Fruit fly (Drosophila melanogaster): ENCODE measurements around the gene tkv.
A peak's percentile ranks its signal among the peaks of the same experiment; 100 is the strongest.

The tkv gene

dm6 chr2L:5292977-5293513 lies 21.9 kb upstream of the tkv start (continued):
- TF ChIP-seq Hr78 (GFP tag; optimal IDR thresholded peaks at IDR 0.05) = peak in 1 of 2 experiments; percentile 87
- no peak for TF ChIP-seq CG12744 (GFP tag; optimal IDR thresholded peaks at IDR 0.05)
- TF ChIP-seq CG16779 (GFP tag; IDR thresholded peaks at IDR 0.05) = no peak
- TF ChIP-seq CG14014 (GFP tag; IDR thresholded peaks at IDR 0.05) = peak; percentile 50; the same call in 1 of the 2 replicates
- peak; percentile 54 for TF ChIP-seq CG6654 (GFP tag; optimal IDR thresholded peaks at IDR 0.05)
- no peak for TF ChIP-seq CG9797 (GFP tag; optimal IDR thresholded peaks at IDR 0.05)
- peak; percentile 85 for TF ChIP-seq unpg (GFP tag; optimal IDR thresholded peaks at IDR 0.05)
- no peak for TF ChIP-seq CG3995 (GFP tag; optimal IDR thresholded peaks at IDR 0.05)
- TF ChIP-seq CG31365 (tag; optimal IDR thresholded peaks at IDR 0.05) = peak; percentile 19
- peak; percentile 84 for TF ChIP-seq Blimp-1 (GFP tag; optimal IDR thresholded peaks at IDR 0.05)
- TF ChIP-seq CG18599 (GFP tag; optimal IDR thresholded peaks at IDR 0.05) = peak; percentile 73
- TF ChIP-seq twi (tag; optimal IDR thresholded peaks at IDR 0.05) = peak; percentile 66
- peak; percentile 83 for TF ChIP-seq CG13424 (tag; optimal IDR thresholded peaks at IDR 0.05)
- peak; percentile 62 for TF ChIP-seq CG11723 (GFP tag; optimal IDR thresholded peaks at IDR 0.05)
- TF ChIP-seq CG2889 (GFP tag; IDR thresholded peaks at IDR 0.05) = no peak
- no peak for TF ChIP-seq fru (optimal IDR thresholded peaks at IDR 0.05)
- peak; percentile 40 for TF ChIP-seq Bteb2 (GFP tag; optimal IDR thresholded peaks at IDR 0.05)
- 0 out of 3 replicates have a peak, but pooled peaks have one; percentile 36 for TF ChIP-seq CG34422 (GFP tag; IDR thresholded peaks at IDR 0.05)
- TF ChIP-seq CG31224 (GFP tag; IDR thresholded peaks at IDR 0.05) = no peak
- TF ChIP-seq aop (GFP tag; IDR thresholded peaks at IDR 0.05) = no peak
- no peak for TF ChIP-seq Neu2 (GFP tag; optimal IDR thresholded peaks at IDR 0.05; ENCODE audit: borderline replicate concordance)
- peak; percentile 36 for TF ChIP-seq CG8281 (tag; optimal IDR thresholded peaks at IDR 0.05)
- TF ChIP-seq Taf1 (GFP tag; IDR thresholded peaks at IDR 0.05) = no peak
- peak; percentile 98 for TF ChIP-seq corto (GFP tag; optimal IDR thresholded peaks at IDR 0.05)
- no peak; the same call in 1 of the 2 replicates for TF ChIP-seq Ravus (GFP tag; IDR thresholded peaks at IDR 0.05)
- TF ChIP-seq her (GFP tag; optimal IDR thresholded peaks at IDR 0.05) = no peak
- TF ChIP-seq CG11093 (GFP tag; IDR thresholded peaks at IDR 0.05) = peak; percentile 58; the same call in 2 of the 3 replicates
- TF ChIP-seq CG12155 (GFP tag; optimal IDR thresholded peaks at IDR 0.05) = peak; percentile 57
- TF ChIP-seq CG12236 (GFP tag; optimal IDR thresholded peaks at IDR 0.05) = peak; percentile 58
- peak; percentile 92 for TF ChIP-seq nom (GFP tag; optimal IDR thresholded peaks at IDR 0.05)
- TF ChIP-seq disco-r (GFP tag; optimal IDR thresholded peaks at IDR 0.05) = no peak
- no peak for TF ChIP-seq CG7745 (tag; optimal IDR thresholded peaks at IDR 0.05)
- peak; percentile 43 for TF ChIP-seq CG4854 (GFP tag; optimal IDR thresholded peaks at IDR 0.05)
- TF ChIP-seq danr (GFP tag; IDR thresholded peaks at IDR 0.05) = 0 out of 2 replicates have a peak, but pooled peaks have one; percentile 11
- peak; percentile 40 for TF ChIP-seq jing (GFP tag; optimal IDR thresholded peaks at IDR 0.05)
- TF ChIP-seq Stat92E (GFP tag; optimal IDR thresholded peaks at IDR 0.05) = peak in 1 of 3 experiments; percentile 92
- no peak for TF ChIP-seq NFAT (GFP tag; IDR thresholded peaks at IDR 0.05)
- TF ChIP-seq Sox100B (GFP tag; optimal IDR thresholded peaks at IDR 0.05) = peak; percentile 74
- peak; percentile 53 for TF ChIP-seq cato (GFP tag; optimal IDR thresholded peaks at IDR 0.05; ENCODE audit: borderline replicate concordance)
- TF ChIP-seq eve (GFP tag; optimal IDR thresholded peaks at IDR 0.05) = peak in 1 of 2 experiments; percentile 80
- TF ChIP-seq sr (GFP tag; IDR thresholded peaks at IDR 0.05) = peak; percentile 11; the same call in 1 of the 3 replicates
- peak; percentile 53; the same call in 1 of the 2 replicates for TF ChIP-seq slbo (GFP tag; IDR thresholded peaks at IDR 0.05)
- peak; percentile 96 for TF ChIP-seq CG11696 (GFP tag; IDR thresholded peaks at IDR 0.05)
- no peak for TF ChIP-seq pan (optimal IDR thresholded peaks at IDR 0.05)
- peak in 1 of 2 experiments; percentile 72 for TF ChIP-seq pan (GFP tag; optimal IDR thresholded peaks at IDR 0.05 in 1 of 2, IDR thresholded peaks at IDR 0.05 in 1 of 2)
- TF ChIP-seq ATbp (GFP tag; optimal IDR thresholded peaks at IDR 0.05) = peak; percentile 71
- TF ChIP-seq GATAe (GFP tag; conservative IDR thresholded peaks at IDR 0.05) = no peak
- TF ChIP-seq Med (GFP tag) = peak; percentile 88
- peak in 1 of 2 experiments; percentile 71 for TF ChIP-seq insv (GFP tag; optimal IDR thresholded peaks at IDR 0.05)
- peak; percentile 55 for TF ChIP-seq CG1602 (GFP tag; optimal IDR thresholded peaks at IDR 0.05)
